Fruit fly (Drosophila melanogaster): ENCODE data around the gene GATAe.

dm6 chr3R:16030445-16030844 lies 21.5 kb downstream of the GATAe start:
- TF ChIP-seq CTCF (optimal IDR thresholded peaks at IDR 0.05) = no peak
- no peak for TF ChIP-seq CG8478 (optimal IDR thresholded peaks at IDR 0.05)

Measured in S2 (cell line).